Worm (Caenorhabditis elegans) whole organism, L1 larva: ENCODE data around the gene srd-74.

Experiments used
- C16A3.4 ChIP-seq: fragments of 150-350 bp; optimal IDR thresholded peaks from 2 replicates; lab custom pipeline; 2014; ENCODE audit warnings: missing biosample characterization, missing genetic modification characterization
- aly-2 ChIP-seq: fragments of 150-350 bp; optimal IDR thresholded peaks from 2 replicates; lab custom pipeline; 2014; ENCODE audit warnings: missing biosample characterization, missing genetic modification characterization
- ceh-8 ChIP-seq: fragments of 200-800 bp; sonication (Bioruptor generic); optimal IDR thresholded peaks from 2 replicates; lab custom pipeline; 2018; ENCODE audit warnings: mild to moderate bottlenecking, missing genetic modification characterization, moderate library complexity, missing compliant biosample characterization
- ceh-90 ChIP-seq: sonication (generic microtip); optimal IDR thresholded peaks from 2 replicates; lab custom pipeline; 2016; ENCODE audit warnings: missing genetic modification characterization, missing compliant biosample characterization
- efl-1 ChIP-seq, 4 experiments: fragments of 150-350 bp; optimal IDR thresholded peaks in 3 of 4; peaks in 1 of 4; 1 replicate in 1 of 4; 2 replicates in 3 of 4; lab custom pipeline; 2014; ENCODE audit warnings: missing biosample characterization in 2 of 4, missing genetic modification characterization in 2 of 4, missing genetic modification reagents in 2 of 4
- elt-3 ChIP-seq, 6 experiments: fragments of 150-350 bp in 1 of 6; sonication (generic microtip); optimal IDR thresholded peaks; 2 replicates each; lab custom pipeline; 2017 to 2018; ENCODE audit warnings: missing biosample characterization in 6 of 6, missing genetic modification characterization in 6 of 6, inconsistent platforms in 1 of 6
- lin-13 ChIP-seq: fragments of 150-350 bp; optimal IDR thresholded peaks from 2 replicates; lab custom pipeline; 2014; ENCODE audit warnings: missing biosample characterization, missing genetic modification reagents, missing genetic modification characterization
- mdl-1 ChIP-seq, 2 experiments: fragments of 150-350 bp; optimal IDR thresholded peaks; 2 replicates each; lab custom pipeline; 2014 to 2017; ENCODE audit warnings: missing biosample characterization in 2 of 2, missing genetic modification characterization in 2 of 2, inconsistent platforms in 1 of 2
- nhr-11 ChIP-seq: fragments of 150-350 bp; optimal IDR thresholded peaks from 2 replicates; lab custom pipeline; 2014; ENCODE audit warnings: missing biosample characterization, missing genetic modification characterization
- nhr-12 ChIP-seq: sonication (generic microtip); optimal IDR thresholded peaks from 2 replicates; lab custom pipeline; 2017; ENCODE audit warnings: missing biosample characterization, missing genetic modification characterization
- pqm-1 ChIP-seq: sonication (generic microtip); optimal IDR thresholded peaks from 3 replicates; lab custom pipeline; 2017; ENCODE audit warnings: missing biosample characterization, missing genetic modification characterization
- snpc-4 ChIP-seq: fragments of 150-350 bp; optimal IDR thresholded peaks from 2 replicates; lab custom pipeline; 2014; ENCODE audit warnings: missing biosample characterization, missing genetic modification characterization
- tbx-2 ChIP-seq: sonication (generic microtip); optimal IDR thresholded peaks from 2 replicates; lab custom pipeline; 2016; ENCODE audit warnings: missing genetic modification characterization, missing compliant biosample characterization

ce11 chrIII:11789480-11789879, 7.6 kb downstream of the srd-74 start:
- TF ChIP-seq snpc-4 (no peak), lin-13 (GFP tag; lab: Kevin White, UChicago) (no peak), mdl-1 (tag; optimal IDR thresholded peaks at IDR 0.05; lab: Kevin White, UChicago) (no peak), ceh-90 (tag; lab: Kevin White, UChicago) (no peak), elt-3 (tag; optimal IDR thresholded peaks at IDR 0.05; lab: Kevin White, UChicago) (no peak), pqm-1 (tag; lab: Kevin White, UChicago) (no peak), C16A3.4 (no peak), efl-1 (optimal IDR thresholded peaks at IDR 0.05; lab: Kevin White, UChicago) (no peak), efl-1 (GFP tag; optimal IDR thresholded peaks at IDR 0.05 in 1 of 2; lab: Kevin White, UChicago) (no peak), ceh-8 (GFP tag; lab: Kevin White, UChicago) (no peak), tbx-2 (tag; lab: Kevin White, UChicago) (no peak), aly-2 (tag; lab: Kevin White, UChicago) (no peak), nhr-12 (tag; lab: Kevin White, UChicago) (no peak), nhr-11 (tag; lab: Kevin White, UChicago) (no peak)
